Fruit fly (Drosophila melanogaster) whole organism: ENCODE measurements around the gene PolD3.

Experiments used
- CG8478 ChIP-seq: fragments of >200 bp; optimal IDR thresholded peaks from 2 replicates; lab custom pipeline; 2018; ENCODE audit warnings: inconsistent platforms
- Dll ChIP-seq: fragments of >200 bp; optimal IDR thresholded peaks from 2 replicates; lab custom pipeline; 2017
- EcR ChIP-seq, 2 experiments: fragments of >200 bp; optimal IDR thresholded peaks; 2 replicates each; lab custom pipeline; 2017; ENCODE audit warnings: missing biosample characterization in 2 of 2, missing genetic modification characterization in 2 of 2, missing genetic modification reagents in 2 of 2
- pan ChIP-seq: fragments of >200 bp; optimal IDR thresholded peaks from 2 replicates; lab custom pipeline; 2017
- psq ChIP-seq: fragments of >200 bp; optimal IDR thresholded peaks from 2 replicates; lab custom pipeline; 2017
- usp ChIP-seq: fragments of >200 bp; optimal IDR thresholded peaks from 2 replicates; lab custom pipeline; 2017; ENCODE audit warnings: missing biosample characterization, missing genetic modification characterization, mixed read lengths

Gene PolD3

dm6 chr2L:15214922-15215321, 41.2 kb downstream of the PolD3 start, which contains the start of gene CG43230:
Gene CG43230, plus strand, starts transcription at chr2L:15215222.
- TF ChIP-seq EcR (GFP tag; optimal IDR thresholded peaks at IDR 0.05; lab: Kevin White, UChicago) (no peak), Dll (lab: Kevin White, UChicago) (no peak), psq (no peak), CG8478 (lab: Kevin White, UChicago) (no peak), usp (GFP tag; lab: Kevin White, UChicago) (no peak), pan (lab: Kevin White, UChicago) (no peak)

- TF ChIP-seq usp (GFP tag; lab: Kevin White, UChicago) (no peak), Dll (lab: Kevin White, UChicago) (no peak), EcR (GFP tag; optimal IDR thresholded peaks at IDR 0.05; lab: Kevin White, UChicago) (no peak), pan (lab: Kevin White, UChicago) (no peak), psq (no peak), CG8478 (lab: Kevin White, UChicago) (no peak)
These were observed 44.6 kb downstream of the PolD3 start for dm6 chr2L:15211489-15211888.
